Worm (Caenorhabditis elegans): Measurements from ENCODE around the gene F14D2.15.

DNA sequence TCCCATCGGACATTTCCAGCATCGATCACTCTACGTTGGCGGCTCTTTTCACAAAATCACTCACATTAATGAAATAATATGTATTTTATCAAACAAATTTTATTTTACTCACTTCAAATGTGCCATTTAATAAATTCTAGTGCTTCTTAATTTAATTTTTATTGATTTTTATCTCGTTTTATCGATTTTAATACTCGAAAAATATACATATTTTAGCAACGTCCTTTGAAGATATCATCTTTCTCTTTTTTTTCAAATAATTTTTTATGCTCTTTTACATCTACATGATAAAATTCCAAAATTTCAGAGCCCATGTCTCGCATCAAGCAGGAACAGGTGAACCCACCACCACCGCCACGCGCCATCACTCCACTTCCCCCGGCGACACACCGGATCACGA, 15.2 kb upstream of the F14D2.15 start, which contains the start of the genes lido-14 and bath-27:
- TF ChIP-seq W03F9.2 (tag; optimal IDR thresholded peaks at IDR 0.05), result no peak
- no peak for TF ChIP-seq dao-5 (tag; optimal IDR thresholded peaks at IDR 0.05)
